Fruit fly (Drosophila melanogaster): ENCODE data around the gene CG31673.
A peak's percentile ranks its signal among the peaks of the same experiment; 100 is the strongest.

CG31673 gene

DNA sequence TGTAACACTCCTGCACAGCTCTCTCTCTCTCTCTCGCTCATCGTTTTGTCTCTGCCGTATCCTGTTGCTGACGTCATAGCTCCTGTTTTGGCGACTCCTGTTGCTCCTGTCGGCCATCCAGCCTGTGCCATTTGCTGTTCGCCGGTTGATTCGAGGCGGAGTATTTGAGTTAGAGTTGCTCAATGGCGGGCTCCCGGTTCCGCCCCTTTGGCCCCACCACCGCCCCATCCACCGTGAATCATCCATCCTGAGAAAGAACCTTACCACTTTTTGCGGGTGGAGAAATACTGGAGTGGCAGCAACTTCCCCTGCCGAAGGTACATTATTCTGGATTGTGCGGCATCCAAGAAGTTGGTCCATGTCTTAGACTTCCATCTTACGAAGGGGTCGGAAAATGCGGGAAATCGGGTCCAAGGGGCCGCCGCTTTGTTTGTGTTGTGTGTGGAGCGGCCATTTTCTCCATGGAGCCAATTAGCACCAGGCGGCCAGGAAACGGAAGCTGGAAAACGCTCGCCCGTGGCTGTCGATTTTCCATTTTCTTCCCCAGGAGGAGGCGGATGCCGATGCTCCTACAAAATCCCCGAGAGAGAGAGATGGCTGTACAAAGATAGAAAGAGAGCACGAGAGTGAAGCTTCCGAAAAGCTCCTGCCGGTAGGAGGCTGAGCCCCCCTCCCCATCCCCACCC lies 20.8 kb upstream of the CG31673 start (continued):
- TF ChIP-seq CG17361 (GFP tag; IDR thresholded peaks at IDR 0.05) = no peak
- no peak for TF ChIP-seq CG1647 (GFP tag; optimal IDR thresholded peaks at IDR 0.05)
- TF ChIP-seq tap (tag; optimal IDR thresholded peaks at IDR 0.05) = no peak
- TF ChIP-seq B-H1 (GFP tag; IDR thresholded peaks at IDR 0.05) = peak; percentile 2; the same call in 1 of the 3 replicates
- TF ChIP-seq CG1792 (GFP tag; optimal IDR thresholded peaks at IDR 0.05) = no peak
- no peak for TF ChIP-seq E2f1 (GFP tag; IDR thresholded peaks at IDR 0.05)
- no peak for TF ChIP-seq CG32532 (GFP tag; IDR thresholded peaks at IDR 0.05)
- TF ChIP-seq CG9437 (GFP tag; optimal IDR thresholded peaks at IDR 0.05) = no peak
- no peak for TF ChIP-seq HLH54F (GFP tag; optimal IDR thresholded peaks at IDR 0.05)
- no peak for TF ChIP-seq ab (GFP tag; optimal IDR thresholded peaks at IDR 0.05)
- no peak for TF ChIP-seq Myb (GFP tag; optimal IDR thresholded peaks at IDR 0.05)
- TF ChIP-seq Ets65A (GFP tag) = peak; percentile 37
- no peak for TF ChIP-seq ind (GFP tag; optimal IDR thresholded peaks at IDR 0.05)
- no peak for TF ChIP-seq B-H2 (GFP tag; optimal IDR thresholded peaks at IDR 0.05)
- no peak for TF ChIP-seq Doc3 (GFP tag; IDR thresholded peaks at IDR 0.05; ENCODE audit: partially characterized antibody)
- TF ChIP-seq CG14965 (GFP tag; optimal IDR thresholded peaks at IDR 0.05; ENCODE audit: borderline replicate concordance) = no peak
- no peak for TF ChIP-seq CG3838 (GFP tag; optimal IDR thresholded peaks at IDR 0.05)
- TF ChIP-seq en (GFP tag; optimal IDR thresholded peaks at IDR 0.05) = no peak
- no peak for TF ChIP-seq sna (GFP tag; IDR thresholded peaks at IDR 0.05; ENCODE audit: partially characterized antibody)
- no peak for TF ChIP-seq Vsx1 (GFP tag; optimal IDR thresholded peaks at IDR 0.05)
- no peak for TF ChIP-seq Atf6 (GFP tag; IDR thresholded peaks at IDR 0.05)
- TF ChIP-seq kah (GFP tag; optimal IDR thresholded peaks at IDR 0.05) = no peak
- TF ChIP-seq Ada2b (GFP tag; IDR thresholded peaks at IDR 0.05) = no peak
- TF ChIP-seq CG9727 (GFP tag; optimal IDR thresholded peaks at IDR 0.05) = no peak
- TF ChIP-seq CG32772 (GFP tag; IDR thresholded peaks at IDR 0.05) = no peak
- peak in 1 of 2 experiments; percentile 1 for TF ChIP-seq Trl (optimal IDR thresholded peaks at IDR 0.05)
- TF ChIP-seq Trl (GFP tag; optimal IDR thresholded peaks at IDR 0.05) = no peak
- TF ChIP-seq CG8089 (GFP tag; optimal IDR thresholded peaks at IDR 0.05) = no peak
- TF ChIP-seq CG14014 (GFP tag; IDR thresholded peaks at IDR 0.05) = no peak
- TF ChIP-seq bsh (GFP tag; optimal IDR thresholded peaks at IDR 0.05) = no peak
- TF ChIP-seq CG11723 (GFP tag; optimal IDR thresholded peaks at IDR 0.05) = no peak
- no peak for TF ChIP-seq mirr (GFP tag; optimal IDR thresholded peaks at IDR 0.05)
- TF ChIP-seq CG7987 (GFP tag; optimal IDR thresholded peaks at IDR 0.05) = no peak
- 0 out of 2 replicates have a peak, but pooled peaks have one; percentile 8 for TF ChIP-seq bbx (GFP tag; IDR thresholded peaks at IDR 0.05; ENCODE audit: partially characterized antibody)
- TF ChIP-seq CG15514 (GFP tag; optimal IDR thresholded peaks at IDR 0.05) = no peak
- TF ChIP-seq gt (GFP tag; IDR thresholded peaks at IDR 0.05) = no peak
- TF ChIP-seq schlank (tag; optimal IDR thresholded peaks at IDR 0.05) = no peak
- TF ChIP-seq CG5245 (GFP tag; optimal IDR thresholded peaks at IDR 0.05) = no peak
- TF ChIP-seq pho (GFP tag; optimal IDR thresholded peaks at IDR 0.05) = no peak
- TF ChIP-seq mld (GFP tag; IDR thresholded peaks at IDR 0.05; ENCODE audit: partially characterized antibody) = 0 out of 3 replicates have a peak, but pooled peaks have one; percentile 17
- 0 out of 4 replicates have a peak, but pooled peaks have one; percentile 26 for TF ChIP-seq chinmo (GFP tag; IDR thresholded peaks at IDR 0.05; ENCODE audit: partially characterized antibody)
- TF ChIP-seq CG30403 (GFP tag; optimal IDR thresholded peaks at IDR 0.05) = no peak
- TF ChIP-seq Blimp-1 (GFP tag; optimal IDR thresholded peaks at IDR 0.05) = no peak
- no peak; the same call in 2 of the 3 replicates for TF ChIP-seq CG11695 (GFP tag; IDR thresholded peaks at IDR 0.05)
- TF ChIP-seq Dfd (GFP tag; optimal IDR thresholded peaks at IDR 0.05) = no peak
- no peak for TF ChIP-seq luna (GFP tag; optimal IDR thresholded peaks at IDR 0.05)
- no peak for TF ChIP-seq bowl (GFP tag; IDR thresholded peaks at IDR 0.05)
- peak; percentile 45 for TF ChIP-seq Med (GFP tag)
- TF ChIP-seq Doc2 (GFP tag; IDR thresholded peaks at IDR 0.05) = no peak
- no peak for TF ChIP-seq CG4424 (GFP tag; optimal IDR thresholded peaks at IDR 0.05)

Data from whole organism, embryonic.